Worm (Caenorhabditis elegans) whole organism, young adult: ENCODE measurements around the gene F07F6.1.

ENCODE experiments used
- B0336.3 ChIP-seq: fragments of 200-800 bp; sonication (Bioruptor generic); IDR thresholded peaks from 2 replicates; pipeline ENCODE4 v1.3.6; 2022; ENCODE audit warnings: missing genetic modification characterization, missing compliant biosample characterization
- F23B12.7 ChIP-seq: sonication (generic microtip); optimal IDR thresholded peaks from 2 replicates; lab custom pipeline; 2017; ENCODE audit warnings: missing genetic modification characterization, mild to moderate bottlenecking, missing compliant biosample characterization, antibody characterized with exemption, moderate library complexity; ENCODE audit not compliant: insufficient read depth
- F57C9.4 ChIP-seq: sonication (generic microtip); optimal IDR thresholded peaks from 2 replicates; lab custom pipeline; 2017; ENCODE audit warnings: mild to moderate bottlenecking, missing genetic modification characterization, missing compliant biosample characterization
- egl-44 ChIP-seq: fragments of 200-800 bp; sonication (Bioruptor generic); IDR thresholded peaks from 2 replicates; pipeline ENCODE4 v1.3.6; 2022; ENCODE audit warnings: missing genetic modification reagents, missing genetic modification characterization, missing compliant biosample characterization
- nfyb-1 ChIP-seq: fragments of 200-800 bp; sonication (Bioruptor generic); IDR thresholded peaks from 2 replicates; pipeline ENCODE4 v1.3.6; 2022; ENCODE audit warnings: missing genetic modification reagents, missing genetic modification characterization, missing compliant biosample characterization
- pha-4 ChIP-seq: fragments of 150-350 bp; sonication (generic microtip); optimal IDR thresholded peaks from 2 replicates; lab custom pipeline; 2014; ENCODE audit warnings: missing biosample characterization, missing genetic modification reagents, missing genetic modification characterization

DNA sequence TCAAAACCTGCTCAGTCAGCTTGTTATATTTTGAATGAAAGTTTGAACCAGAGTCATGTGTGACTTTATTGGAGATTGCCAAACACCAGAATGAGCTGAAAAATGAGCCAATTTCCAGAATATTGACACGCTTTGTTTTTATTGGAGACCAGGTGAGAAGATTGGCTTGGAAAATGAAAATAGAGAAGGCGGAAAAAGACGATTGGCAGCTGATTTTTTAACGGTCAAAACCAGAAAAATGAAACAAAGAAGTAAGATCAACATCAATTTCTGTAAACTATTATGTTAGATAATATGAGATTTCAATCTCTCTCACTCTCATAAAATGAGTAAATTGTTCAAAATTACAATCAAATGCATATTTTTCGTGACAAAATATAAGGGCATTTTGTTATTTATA is 4.6 kb upstream of the F07F6.1 start, which contains the start of gene srx-114:
- TF ChIP-seq F23B12.7 (tag; lab: Kevin White, UChicago) (no peak), F57C9.4 (tag; lab: Kevin White, UChicago) (no peak), pha-4 (no peak), egl-44 (GFP tag; lab: Robert Waterston, UW) (no peak), nfyb-1 (GFP tag; lab: Robert Waterston, UW) (no peak), B0336.3 (GFP tag; lab: Robert Waterston, UW) (no peak)
